Comparison of ENCODE assay signal across 4 fruit fly cellular contexts in genomic region chr3L:15511688-15512250, dm6.
TF ChIP-seq lines count a peak whose summit lies in the region.

No protein-coding gene starts in this region.

TF ChIP-seq in whole organism, adult, 20 proteins besides CTCF, POLR2A, EP300 and RAD21 (continued from another document):
- TF ChIP-seq CG1620 (GFP tag; optimal IDR thresholded peaks at IDR 0.05; lab: Kevin White, UChicago) = no peak

TF ChIP-seq in whole organism, embryonic, 481 proteins besides CTCF, POLR2A, EP300 and RAD21 (continued from another document):
- TF ChIP-seq CG17385 (GFP tag; optimal IDR thresholded peaks at IDR 0.05; lab: Kevin White, UChicago) (peak; percentile 81), Sox100B (GFP tag; optimal IDR thresholded peaks at IDR 0.05; lab: Kevin White, UChicago) (no peak), chinmo (GFP tag; IDR thresholded peaks at IDR 0.05; lab: Robert Waterston, UW; ENCODE audit: partially characterized antibody) (0 out of 4 replicates have a peak, but pooled peaks have one; percentile 48), CG7556 (GFP tag; optimal IDR thresholded peaks at IDR 0.05; lab: Kevin White, UChicago) (no peak), CG9817 (tag; optimal IDR thresholded peaks at IDR 0.05; lab: Kevin White, UChicago) (no peak), crp (GFP tag; optimal IDR thresholded peaks at IDR 0.05; lab: Kevin White, UChicago) (peak in 1 of 2 experiments; percentile 75), CG15514 (GFP tag; optimal IDR thresholded peaks at IDR 0.05; lab: Kevin White, UChicago) (peak; percentile 60), Blimp-1 (GFP tag; optimal IDR thresholded peaks at IDR 0.05; lab: Kevin White, UChicago) (peak; percentile 47), tll (GFP tag; optimal IDR thresholded peaks at IDR 0.05; lab: Kevin White, UChicago) (peak in 1 of 2 experiments; percentile 61), ewg (GFP tag; optimal IDR thresholded peaks at IDR 0.05; lab: Kevin White, UChicago) (no peak), slbo (GFP tag; IDR thresholded peaks at IDR 0.05; lab: Robert Waterston, UW) (no peak), CG33557 (GFP tag; optimal IDR thresholded peaks at IDR 0.05; lab: Kevin White, UChicago) (no peak), lbe (GFP tag; optimal IDR thresholded peaks at IDR 0.05; lab: Kevin White, UChicago) (peak; percentile 14), NC2β (GFP tag; optimal IDR thresholded peaks at IDR 0.05; lab: Kevin White, UChicago) (no peak), pan (optimal IDR thresholded peaks at IDR 0.05; lab: Kevin White, UChicago) (no peak), pan (GFP tag; optimal IDR thresholded peaks at IDR 0.05 in 1 of 2, IDR thresholded peaks at IDR 0.05 in 1 of 2) (no peak), CG6254 (GFP tag; optimal IDR thresholded peaks at IDR 0.05; lab: Kevin White, UChicago) (no peak), corto (GFP tag; optimal IDR thresholded peaks at IDR 0.05; lab: Kevin White, UChicago) (peak; percentile 50), hkb (optimal IDR thresholded peaks at IDR 0.05; lab: Kevin White, UChicago) (no peak), hkb (GFP tag; IDR thresholded peaks at IDR 0.05; lab: Robert Waterston, UW) (no peak), btn (GFP tag; optimal IDR thresholded peaks at IDR 0.05; lab: Kevin White, UChicago) (no peak), Ets97D (GFP tag; optimal IDR thresholded peaks at IDR 0.05; lab: Kevin White, UChicago) (no peak), row (GFP tag; IDR thresholded peaks at IDR 0.05; lab: Robert Waterston, UW) (no peak), CG16863 (GFP tag; optimal IDR thresholded peaks at IDR 0.05; lab: Kevin White, UChicago) (no peak), H15 (GFP tag; IDR thresholded peaks at IDR 0.05; lab: Robert Waterston, UW) (no peak), CG18262 (tag; optimal IDR thresholded peaks at IDR 0.05; lab: Kevin White, UChicago) (no peak), Dref (GFP tag; IDR thresholded peaks at IDR 0.05; lab: Robert Waterston, UW) (no peak), grn (GFP tag; optimal IDR thresholded peaks at IDR 0.05; lab: Kevin White, UChicago) (no peak), repo (GFP tag; optimal IDR thresholded peaks at IDR 0.05; lab: Kevin White, UChicago) (no peak), stwl (tag; optimal IDR thresholded peaks at IDR 0.05; lab: Kevin White, UChicago) (no peak), CG14710 (tag; optimal IDR thresholded peaks at IDR 0.05; lab: Kevin White, UChicago) (peak; percentile 26), CG8924 (tag; optimal IDR thresholded peaks at IDR 0.05; lab: Kevin White, UChicago) (no peak)

TF ChIP-seq in whole organism, prepupa, 60 proteins besides CTCF, POLR2A, EP300 and RAD21 (continued from another document):
- TF ChIP-seq Sox15 (GFP tag; optimal IDR thresholded peaks at IDR 0.05; lab: Kevin White, UChicago) (no peak), CG9139 (GFP tag; optimal IDR thresholded peaks at IDR 0.05; lab: Kevin White, UChicago) (no peak), salr (GFP tag; optimal IDR thresholded peaks at IDR 0.05; lab: Kevin White, UChicago) (no peak), Ets21C (GFP tag; optimal IDR thresholded peaks at IDR 0.05; lab: Kevin White, UChicago) (no peak), CG11762 (GFP tag; optimal IDR thresholded peaks at IDR 0.05; lab: Kevin White, UChicago; ENCODE audit: insufficient read depth) (no peak), CG3032 (tag; optimal IDR thresholded peaks at IDR 0.05; lab: Kevin White, UChicago) (peak; percentile 17), pdm3 (GFP tag; optimal IDR thresholded peaks at IDR 0.05; lab: Kevin White, UChicago) (no peak), CG1621 (tag; optimal IDR thresholded peaks at IDR 0.05; lab: Kevin White, UChicago) (no peak), ss (GFP tag; optimal IDR thresholded peaks at IDR 0.05; lab: Kevin White, UChicago) (peak; percentile 39 to 44), CG16779 (tag; optimal IDR thresholded peaks at IDR 0.05; lab: Kevin White, UChicago) (peak; percentile 13), dsx (GFP tag; optimal IDR thresholded peaks at IDR 0.05; lab: Kevin White, UChicago; ENCODE audit: poor library complexity, severe bottlenecking) (no peak), CG6792 (GFP tag; optimal IDR thresholded peaks at IDR 0.05; lab: Kevin White, UChicago) (no peak), CG8632 (GFP tag; optimal IDR thresholded peaks at IDR 0.05; lab: Kevin White, UChicago) (no peak), CG31627 (GFP tag; optimal IDR thresholded peaks at IDR 0.05; lab: Kevin White, UChicago) (no peak), Blimp-1 (GFP tag; optimal IDR thresholded peaks at IDR 0.05; lab: Kevin White, UChicago) (peak; percentile 78), lz (GFP tag; optimal IDR thresholded peaks at IDR 0.05; lab: Kevin White, UChicago) (no peak), CG10631 (GFP tag; optimal IDR thresholded peaks at IDR 0.05; lab: Kevin White, UChicago) (no peak), net (GFP tag; optimal IDR thresholded peaks at IDR 0.05; lab: Kevin White, UChicago) (no peak), CG7368 (GFP tag; optimal IDR thresholded peaks at IDR 0.05; lab: Kevin White, UChicago) (no peak), CG3919 (GFP tag; optimal IDR thresholded peaks at IDR 0.05; lab: Kevin White, UChicago) (no peak), Hr39 (GFP tag; optimal IDR thresholded peaks at IDR 0.05; lab: Kevin White, UChicago) (no peak), Eip93F (GFP tag; optimal IDR thresholded peaks at IDR 0.05; lab: Kevin White, UChicago) (peak; percentile 33), CG6854 (GFP tag; optimal IDR thresholded peaks at IDR 0.05; lab: Kevin White, UChicago) (no peak), Gug (GFP tag; IDR thresholded peaks at IDR 0.05; lab: Robert Waterston, UW) (no peak), CG32006 (GFP tag; optimal IDR thresholded peaks at IDR 0.05; lab: Kevin White, UChicago) (no peak), CG8119 (GFP tag; IDR thresholded peaks at IDR 0.05; lab: Robert Waterston, UW) (no peak; the same call in 2 of the 3 replicates), CG11294 (GFP tag; IDR thresholded peaks at IDR 0.05; lab: Robert Waterston, UW) (no peak), fd85E (GFP tag; optimal IDR thresholded peaks at IDR 0.05; lab: Kevin White, UChicago) (no peak), CG6163 (GFP tag; IDR thresholded peaks at IDR 0.05; lab: Robert Waterston, UW) (no peak), eg (GFP tag; IDR thresholded peaks at IDR 0.05; lab: Robert Waterston, UW) (no peak), Ets96B (tag; optimal IDR thresholded peaks at IDR 0.05; lab: Kevin White, UChicago) (no peak), fkh (GFP tag; optimal IDR thresholded peaks at IDR 0.05; lab: Kevin White, UChicago) (no peak), spab (GFP tag; optimal IDR thresholded peaks at IDR 0.05; lab: Kevin White, UChicago) (no peak), Hr4 (GFP tag; optimal IDR thresholded peaks at IDR 0.05; lab: Kevin White, UChicago) (no peak), Sox102F (GFP tag; optimal IDR thresholded peaks at IDR 0.05; lab: Kevin White, UChicago) (peak; percentile 37), achi (GFP tag; optimal IDR thresholded peaks at IDR 0.05; lab: Kevin White, UChicago) (no peak), OdsH (GFP tag; optimal IDR thresholded peaks at IDR 0.05; lab: Kevin White, UChicago) (no peak), CG6808 (GFP tag; optimal IDR thresholded peaks at IDR 0.05; lab: Kevin White, UChicago) (no peak), vri (GFP tag; optimal IDR thresholded peaks at IDR 0.05; lab: Kevin White, UChicago) (peak; percentile 24)

TF ChIP-seq in whole organism, wandering third instar larva, 38 proteins besides CTCF, POLR2A, EP300 and RAD21 (continued from another document):
- no peak for TF ChIP-seq h (GFP tag; optimal IDR thresholded peaks at IDR 0.05; lab: Kevin White, UChicago)
- no peak for TF ChIP-seq Mio (GFP tag; optimal IDR thresholded peaks at IDR 0.05; lab: Kevin White, UChicago)
- TF ChIP-seq fru (GFP tag; optimal IDR thresholded peaks at IDR 0.05; lab: Kevin White, UChicago) = no peak
- no peak for TF ChIP-seq sv (GFP tag; optimal IDR thresholded peaks at IDR 0.05; lab: Kevin White, UChicago)
- TF ChIP-seq GATAd (GFP tag; optimal IDR thresholded peaks at IDR 0.05; lab: Kevin White, UChicago) = no peak
TF ChIP-seq in whole organism, wandering third instar larva: peak in this region for 6.
